Worm (Caenorhabditis elegans) whole organism, L4 larva: ENCODE measurements around the gene tam-1.

Experiments used
- daf-16 ChIP-seq, 3 experiments: sonication (generic microtip); optimal IDR thresholded peaks; 2 replicates each; lab custom pipeline; 2016 to 2017; ENCODE audit warnings: missing genetic modification characterization in 3 of 3, missing genetic modification reagents in 3 of 3, mild to moderate bottlenecking in 2 of 3, missing compliant biosample characterization in 2 of 3, missing biosample characterization in 1 of 3, moderate library complexity in 1 of 3
- fkh-10 ChIP-seq: fragments of 150-350 bp; optimal IDR thresholded peaks from 2 replicates; lab custom pipeline; 2014; ENCODE audit warnings: missing biosample characterization, missing genetic modification reagents, missing genetic modification characterization
- nhr-28 ChIP-seq: fragments of 150-350 bp; optimal IDR thresholded peaks from 2 replicates; lab custom pipeline; 2014; ENCODE audit warnings: missing biosample characterization, missing genetic modification characterization
- nhr-77 ChIP-seq: fragments of 150-350 bp; optimal IDR thresholded peaks from 2 replicates; lab custom pipeline; 2014; ENCODE audit warnings: missing biosample characterization, missing genetic modification characterization
- ztf-7 ChIP-seq: fragments of 150-350 bp; optimal IDR thresholded peaks from 2 replicates; lab custom pipeline; 2014; ENCODE audit warnings: missing biosample characterization, missing genetic modification characterization

DNA sequence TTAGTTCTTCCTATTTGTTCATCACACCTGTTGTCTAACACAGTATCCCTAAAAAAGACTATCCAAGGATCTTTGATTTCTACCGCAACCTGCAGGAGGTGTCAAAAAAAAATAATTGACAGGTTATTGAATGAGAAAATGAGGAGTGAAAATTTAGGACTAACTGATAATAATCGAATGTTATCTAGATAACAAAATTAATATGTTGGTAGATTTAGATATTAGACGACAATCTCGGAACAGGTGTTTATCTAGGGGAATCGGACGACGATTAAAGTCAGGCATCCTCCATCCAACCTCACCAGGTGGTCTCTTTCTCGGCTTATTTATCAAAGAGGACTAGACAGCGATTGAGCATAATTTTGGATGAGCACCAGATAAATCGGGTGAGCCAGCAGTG is 5.9 kb upstream of the tam-1 start:
- no peak for TF ChIP-seq ztf-7
- no peak for TF ChIP-seq daf-16 (GFP tag; optimal IDR thresholded peaks at IDR 0.05; lab: Kevin White, UChicago)
- no peak for TF ChIP-seq daf-16 (tag; optimal IDR thresholded peaks at IDR 0.05; lab: Kevin White, UChicago)
- TF ChIP-seq fkh-10 (GFP tag; lab: Kevin White, UChicago): no peak
- no peak for TF ChIP-seq nhr-77
- no peak for TF ChIP-seq nhr-28
